ENCODE assay signal across 1 worm cellular context in the genomic region with DNA sequence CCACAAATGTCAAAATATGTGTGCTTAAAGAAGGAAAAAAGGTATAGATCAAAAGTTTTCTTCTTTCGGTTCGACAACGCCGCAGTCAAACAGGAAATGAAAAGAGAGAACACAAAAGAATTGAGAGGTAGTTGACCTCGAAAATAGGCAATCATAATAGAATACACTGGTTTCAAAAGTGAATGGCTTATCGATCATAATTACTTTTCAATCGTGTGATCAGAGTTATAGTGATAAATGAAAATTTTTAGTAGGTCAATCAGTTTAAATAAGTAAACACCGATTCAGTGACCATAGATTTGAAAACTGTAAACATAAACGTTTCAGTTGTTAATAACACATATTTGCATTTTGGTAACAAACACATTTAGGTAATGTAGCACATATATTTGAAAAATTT.
A peak's percentile ranks its signal among the peaks of the same experiment; 100 is the strongest.
TF ChIP-seq lines count a peak whose summit lies in the region.

No protein-coding gene starts in this region.

TF ChIP-seq in whole organism, L1 larva, 84 proteins besides CTCF, POLR2A, EP300 and RAD21 (continued from another document):
- TF ChIP-seq elt-2 (tag; optimal IDR thresholded peaks at IDR 0.05; lab: Kevin White, UChicago) (peak; percentile 25), fkh-4 (tag; optimal IDR thresholded peaks at IDR 0.05; lab: Kevin White, UChicago; ENCODE audit: borderline replicate concordance) (no peak), fos-1 (tag; optimal IDR thresholded peaks at IDR 0.05; lab: Kevin White, UChicago) (no peak), lin-14 (GFP tag; optimal IDR thresholded peaks at IDR 0.05; lab: Kevin White, UChicago) (peak; percentile 63), C04F5.9 (tag; optimal IDR thresholded peaks at IDR 0.05; lab: Kevin White, UChicago) (no peak), ztf-4 (tag; optimal IDR thresholded peaks at IDR 0.05; lab: Kevin White, UChicago) (no peak), blmp-1 (tag; optimal IDR thresholded peaks at IDR 0.05; lab: Kevin White, UChicago) (peak; percentile 58), efl-1 (optimal IDR thresholded peaks at IDR 0.05; lab: Kevin White, UChicago) (no peak), efl-1 (GFP tag; optimal IDR thresholded peaks at IDR 0.05 in 1 of 2; lab: Kevin White, UChicago) (no peak), swsn-7 (tag; optimal IDR thresholded peaks at IDR 0.05; lab: Kevin White, UChicago) (no peak), snu-23 (GFP tag; optimal IDR thresholded peaks at IDR 0.05; lab: Kevin White, UChicago) (no peak), nhr-76 (tag; optimal IDR thresholded peaks at IDR 0.05; lab: Kevin White, UChicago) (no peak), hlh-17 (GFP tag; optimal IDR thresholded peaks at IDR 0.05; lab: Kevin White, UChicago; ENCODE audit: borderline replicate concordance) (no peak), unc-86 (tag; optimal IDR thresholded peaks at IDR 0.05; lab: Kevin White, UChicago) (no peak), ceh-8 (GFP tag; optimal IDR thresholded peaks at IDR 0.05; lab: Kevin White, UChicago) (no peak), ceh-82 (tag; optimal IDR thresholded peaks at IDR 0.05; lab: Kevin White, UChicago) (no peak), nhr-11 (tag; optimal IDR thresholded peaks at IDR 0.05; lab: Kevin White, UChicago) (no peak), C34B4.2 (tag; optimal IDR thresholded peaks at IDR 0.05; lab: Kevin White, UChicago) (no peak)
